Worm (Caenorhabditis elegans) whole organism, young adult: ENCODE results near the gene T02H6.3.

Experiments used
- C06A6.2 ChIP-seq: fragments of 200-800 bp; sonication (Bioruptor generic); conservative IDR thresholded peaks from 2 replicates; pipeline ENCODE4 v1.3.6; 2022; ENCODE audit warnings: missing genetic modification characterization, missing compliant biosample characterization
- C17E4.6 ChIP-seq: fragments of 200-800 bp; sonication (Bioruptor generic); IDR thresholded peaks from 2 replicates; pipeline ENCODE4 v1.3.6; 2022; ENCODE audit warnings: missing genetic modification reagents, missing genetic modification characterization, missing compliant biosample characterization
- F33H1.4 ChIP-seq: fragments of 200-800 bp; sonication (Bioruptor generic); IDR thresholded peaks from 2 replicates; pipeline ENCODE4 v1.3.6; 2022; ENCODE audit warnings: missing genetic modification reagents, missing genetic modification characterization, missing compliant biosample characterization
- F39B2.1 ChIP-seq: fragments of 200-800 bp; sonication (Bioruptor generic); IDR thresholded peaks from 2 replicates; pipeline ENCODE4 v1.3.6; 2022; ENCODE audit warnings: missing genetic modification reagents, missing genetic modification characterization, missing compliant biosample characterization
- K11D2.4 ChIP-seq: fragments of 200-800 bp; sonication (Bioruptor generic); IDR thresholded peaks from 2 replicates; pipeline ENCODE4 v1.3.6; 2022; ENCODE audit warnings: missing genetic modification reagents, missing genetic modification characterization, missing compliant biosample characterization
- Y53G8AR.9 ChIP-seq: fragments of 200-800 bp; sonication (Bioruptor generic); conservative IDR thresholded peaks from 2 replicates; pipeline ENCODE4 v1.3.6; 2022; ENCODE audit warnings: missing genetic modification reagents, missing genetic modification characterization, missing compliant biosample characterization
- Y56A3A.18 ChIP-seq: fragments of 200-800 bp; sonication (Bioruptor generic); IDR thresholded peaks from 2 replicates; pipeline ENCODE4 v1.3.6; 2022; ENCODE audit warnings: missing genetic modification reagents, missing genetic modification characterization, missing compliant biosample characterization
- Y95B8A.8 ChIP-seq: fragments of 200-800 bp; sonication (Bioruptor generic); IDR thresholded peaks from 2 replicates; pipeline ENCODE4 v1.3.6; 2022; ENCODE audit warnings: missing genetic modification reagents, missing genetic modification characterization, missing compliant biosample characterization
- aptf-2 ChIP-seq: fragments of 200-800 bp; sonication (Bioruptor generic); conservative IDR thresholded peaks from 2 replicates; pipeline ENCODE4 v1.3.6; 2022; ENCODE audit warnings: missing genetic modification reagents, missing genetic modification characterization, missing compliant biosample characterization
- aptf-3 ChIP-seq: fragments of 200-800 bp; sonication (Bioruptor generic); IDR thresholded peaks from 2 replicates; pipeline ENCODE4 v1.3.6; 2022; ENCODE audit warnings: missing genetic modification characterization, missing compliant biosample characterization
- attf-3 ChIP-seq: fragments of 200-800 bp; sonication (Bioruptor generic); conservative IDR thresholded peaks from 2 replicates; pipeline ENCODE4 v1.3.6; 2022; ENCODE audit warnings: missing genetic modification reagents, missing genetic modification characterization, missing compliant biosample characterization
- attf-6 ChIP-seq: fragments of 200-800 bp; sonication (Bioruptor generic); IDR thresholded peaks from 2 replicates; pipeline ENCODE4 v1.3.6; 2022; ENCODE audit warnings: missing genetic modification reagents, missing genetic modification characterization, missing compliant biosample characterization
- bed-1 ChIP-seq: fragments of 200-800 bp; sonication (Bioruptor generic); IDR thresholded peaks from 2 replicates; pipeline ENCODE4 v1.3.6; 2022; ENCODE audit warnings: missing genetic modification reagents, missing genetic modification characterization, missing compliant biosample characterization
- cebp-2 ChIP-seq: fragments of 200-800 bp; sonication (Bioruptor generic); IDR thresholded peaks from 2 replicates; pipeline ENCODE4 v1.3.6; 2022; ENCODE audit warnings: missing genetic modification characterization, missing compliant biosample characterization
- ceh-100 ChIP-seq: fragments of 200-800 bp; sonication (Bioruptor generic); IDR thresholded peaks from 2 replicates; pipeline ENCODE4 v1.3.6; 2022; ENCODE audit warnings: missing genetic modification reagents, missing genetic modification characterization, missing compliant biosample characterization
- ceh-40 ChIP-seq: fragments of 200-800 bp; sonication (Bioruptor generic); IDR thresholded peaks from 2 replicates; pipeline ENCODE4 v1.3.6; 2022; ENCODE audit warnings: missing genetic modification characterization, missing compliant biosample characterization
- ceh-58 ChIP-seq: fragments of 200-800 bp; sonication (Bioruptor generic); IDR thresholded peaks from 2 replicates; pipeline ENCODE4 v1.3.6; 2022; ENCODE audit warnings: missing genetic modification characterization, missing compliant biosample characterization
- ceh-91 ChIP-seq: fragments of 200-800 bp; sonication (Bioruptor generic); IDR thresholded peaks from 2 replicates; pipeline ENCODE4 v1.3.6; 2022; ENCODE audit warnings: missing genetic modification reagents, missing genetic modification characterization, missing compliant biosample characterization
- dox-1 ChIP-seq: fragments of 200-800 bp; sonication (Bioruptor generic); IDR thresholded peaks from 2 replicates; pipeline ENCODE4 v1.3.6; 2022; ENCODE audit warnings: missing genetic modification reagents, missing genetic modification characterization, missing compliant biosample characterization
- egl-18 ChIP-seq: fragments of 200-800 bp; sonication (Bioruptor generic); IDR thresholded peaks from 2 replicates; pipeline ENCODE4 v1.3.6; 2022; ENCODE audit warnings: missing genetic modification reagents, missing genetic modification characterization, missing compliant biosample characterization
- egl-44 ChIP-seq: fragments of 200-800 bp; sonication (Bioruptor generic); IDR thresholded peaks from 2 replicates; pipeline ENCODE4 v1.3.6; 2022; ENCODE audit warnings: missing genetic modification reagents, missing genetic modification characterization, missing compliant biosample characterization
- egrh-3 ChIP-seq: fragments of 200-800 bp; sonication (Bioruptor generic); IDR thresholded peaks from 2 replicates; pipeline ENCODE4 v1.3.6; 2022; ENCODE audit warnings: missing genetic modification reagents, missing genetic modification characterization, missing compliant biosample characterization
- hmg-20 ChIP-seq: fragments of 200-800 bp; sonication (Bioruptor generic); IDR thresholded peaks from 2 replicates; pipeline ENCODE4 v1.3.6; 2022; ENCODE audit warnings: missing genetic modification reagents, missing genetic modification characterization, missing compliant biosample characterization
- hsf-1 ChIP-seq: fragments of 200-800 bp; sonication (Bioruptor generic); IDR thresholded peaks from 2 replicates; pipeline ENCODE4 v1.3.6; 2022; ENCODE audit warnings: missing genetic modification reagents, missing genetic modification characterization, missing compliant biosample characterization
- lag-1 ChIP-seq: fragments of 200-800 bp; sonication (Bioruptor generic); IDR thresholded peaks from 2 replicates; pipeline ENCODE4 v1.3.6; 2022; ENCODE audit warnings: missing genetic modification reagents, missing genetic modification characterization, missing compliant biosample characterization
- let-526 ChIP-seq: fragments of 200-800 bp; sonication (Bioruptor generic); IDR thresholded peaks from 2 replicates; pipeline ENCODE4 v1.3.6; 2022; ENCODE audit warnings: missing genetic modification reagents, missing genetic modification characterization, missing compliant biosample characterization
- lin-26 ChIP-seq: fragments of 200-800 bp; sonication (Bioruptor generic); IDR thresholded peaks from 2 replicates; pipeline ENCODE4 v1.3.6; 2022; ENCODE audit warnings: missing genetic modification reagents, missing genetic modification characterization, missing compliant biosample characterization
- madf-3 ChIP-seq: fragments of 200-800 bp; sonication (Bioruptor generic); IDR thresholded peaks from 2 replicates; pipeline ENCODE4 v1.3.6; 2022; ENCODE audit warnings: missing genetic modification reagents, missing genetic modification characterization, missing compliant biosample characterization
- madf-6 ChIP-seq: fragments of 200-800 bp; sonication (Bioruptor generic); IDR thresholded peaks from 2 replicates; pipeline ENCODE4 v1.3.6; 2022; ENCODE audit warnings: missing genetic modification reagents, missing genetic modification characterization, missing compliant biosample characterization
- madf-8 ChIP-seq: fragments of 200-800 bp; sonication (Bioruptor generic); conservative IDR thresholded peaks from 2 replicates; pipeline ENCODE4 v1.3.6; 2022; ENCODE audit warnings: missing genetic modification reagents, missing genetic modification characterization, missing compliant biosample characterization
- mcd-1 ChIP-seq: fragments of 200-800 bp; sonication (Bioruptor generic); IDR thresholded peaks from 2 replicates; pipeline ENCODE4 v1.3.6; 2022; ENCODE audit warnings: missing genetic modification reagents, missing genetic modification characterization, missing compliant biosample characterization
- nfya-2 ChIP-seq: fragments of 200-800 bp; sonication (Bioruptor generic); IDR thresholded peaks from 2 replicates; pipeline ENCODE4 v1.3.6; 2022; ENCODE audit warnings: missing genetic modification reagents, missing genetic modification characterization, missing compliant biosample characterization
- ztf-25 ChIP-seq: fragments of 200-800 bp; sonication (Bioruptor generic); IDR thresholded peaks from 2 replicates; pipeline ENCODE4 v1.3.6; 2022; ENCODE audit warnings: missing genetic modification reagents, missing genetic modification characterization, missing compliant biosample characterization
- ztf-28 ChIP-seq: fragments of 200-800 bp; sonication (Bioruptor generic); IDR thresholded peaks from 2 replicates; pipeline ENCODE4 v1.3.6; 2022; ENCODE audit warnings: missing genetic modification reagents, missing genetic modification characterization, missing compliant biosample characterization
- ztf-6 ChIP-seq: fragments of 200-800 bp; sonication (Bioruptor generic); IDR thresholded peaks from 2 replicates; pipeline ENCODE4 v1.3.6; 2022; ENCODE audit warnings: missing genetic modification reagents, missing genetic modification characterization, missing compliant biosample characterization

The T02H6.3 gene

DNA sequence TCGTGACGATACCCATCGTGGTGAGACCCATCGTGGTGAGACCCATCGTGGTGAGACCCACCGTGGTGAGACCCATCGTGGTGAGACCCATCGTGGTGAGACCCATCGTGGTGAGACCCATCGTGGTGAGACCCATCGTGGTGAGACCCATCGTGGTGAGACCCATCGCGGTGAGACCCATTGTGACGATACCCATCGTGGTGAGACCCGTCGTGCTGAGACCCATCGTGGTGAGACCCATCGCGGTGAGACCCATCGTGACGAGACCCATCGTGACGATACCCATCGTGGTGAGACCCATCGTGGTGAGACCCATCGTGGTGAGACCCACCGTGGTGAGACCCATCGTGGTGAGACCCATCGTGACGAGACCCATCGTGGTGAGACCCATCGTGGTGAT is 3.4 kb downstream of the T02H6.3 start (continued):
- TF ChIP-seq madf-8 (peak; percentile 22; the same call in 1 of the 2 replicates), madf-3 (GFP tag; lab: Robert Waterston, UW) (peak; percentile 76), aptf-3 (GFP tag; lab: Robert Waterston, UW) (peak; percentile 91), bed-1 (peak; percentile 93; the same call in 1 of the 2 replicates)
- TF ChIP-seq, all 124 proteins: peak for 25; not testable (repeated sequence) for 99

DNA sequence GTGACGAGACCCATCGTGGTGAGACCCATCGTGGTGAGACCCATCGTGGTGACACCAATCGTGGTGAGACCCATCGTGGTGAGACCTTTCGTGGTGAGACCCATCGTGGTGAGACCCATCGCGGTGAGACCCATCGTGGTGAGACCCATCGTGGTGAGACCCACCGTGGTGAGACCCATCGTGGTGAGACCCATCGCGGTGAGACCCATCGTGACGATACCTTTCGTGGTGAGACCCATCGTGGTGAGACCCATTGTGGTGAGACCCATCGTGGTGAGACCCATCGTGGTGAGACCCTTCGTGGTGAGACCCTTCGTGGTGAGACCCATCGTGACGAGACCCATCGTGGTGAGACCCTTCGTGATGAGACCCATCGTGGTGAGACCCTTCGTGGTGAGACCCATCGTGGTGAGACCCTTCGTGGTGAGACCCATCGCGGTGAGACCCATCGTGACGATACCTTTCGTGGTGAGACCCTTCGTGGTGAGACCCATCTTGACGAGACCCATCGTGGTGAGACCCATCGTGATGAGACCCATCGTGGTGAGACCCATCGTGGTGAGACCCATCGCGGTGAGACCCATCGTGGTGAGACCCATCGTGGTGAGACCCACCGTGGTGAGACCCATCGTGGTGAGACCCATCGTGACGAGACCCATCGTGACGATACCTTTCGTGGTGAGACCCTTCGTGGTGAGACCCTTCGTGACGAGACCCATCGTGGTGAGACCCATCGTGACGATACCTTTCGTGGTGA is 5.3 kb downstream of the T02H6.3 start:
- peak; percentile 78; the same call in 1 of the 2 replicates for TF ChIP-seq F39B2.1 (GFP tag; lab: Robert Waterston, UW)
- peak; percentile 64; the same call in 1 of the 2 replicates for TF ChIP-seq ztf-25 (GFP tag; lab: Robert Waterston, UW)
- peak; percentile 98 for TF ChIP-seq ceh-58 (GFP tag; lab: Robert Waterston, UW)
- 0 out of 2 replicates have a peak, but pooled peaks have one; percentile 10 for TF ChIP-seq mcd-1 (GFP tag; lab: Robert Waterston, UW)
- peak; percentile 84; the same call in 1 of the 2 replicates for TF ChIP-seq cebp-2 (GFP tag; lab: Robert Waterston, UW)
- TF ChIP-seq madf-6 (GFP tag; lab: Robert Waterston, UW) = 0 out of 2 replicates have a peak, but pooled peaks have one; percentile 18
- 0 out of 2 replicates have a peak, but pooled peaks have one; percentile 47 for TF ChIP-seq let-526 (GFP tag; lab: Robert Waterston, UW)
- peak; percentile 73 for TF ChIP-seq lin-26 (GFP tag; lab: Robert Waterston, UW)
- TF ChIP-seq F33H1.4 (GFP tag; lab: Robert Waterston, UW) = peak; percentile 78
- TF ChIP-seq hmg-20 (GFP tag; lab: Robert Waterston, UW) = 0 out of 2 replicates have a peak, but pooled peaks have one; percentile 32
- 0 out of 2 replicates have a peak, but pooled peaks have one; percentile 74 for TF ChIP-seq nfya-2
- 0 out of 2 replicates have a peak, but pooled peaks have one; percentile 75 for TF ChIP-seq aptf-3 (GFP tag; lab: Robert Waterston, UW)
- peak; percentile 81; the same call in 1 of the 2 replicates for TF ChIP-seq egrh-3 (GFP tag; lab: Robert Waterston, UW)
- peak; percentile 51; the same call in 1 of the 2 replicates for TF ChIP-seq dox-1 (GFP tag; lab: Robert Waterston, UW)
- 0 out of 2 replicates have a peak, but pooled peaks have one; percentile 13 for TF ChIP-seq aptf-2 (GFP tag; lab: Robert Waterston, UW)
- TF ChIP-seq ceh-40 (GFP tag; lab: Robert Waterston, UW) = peak; percentile 59; the same call in 1 of the 2 replicates
- TF ChIP-seq Y95B8A.8 (GFP tag; lab: Robert Waterston, UW) = 0 out of 2 replicates have a peak, but pooled peaks have one; percentile 20
- TF ChIP-seq attf-3 (GFP tag; lab: Robert Waterston, UW) = 0 out of 2 replicates have a peak, but pooled peaks have one; percentile 8
- peak; percentile 41; the same call in 1 of the 2 replicates for TF ChIP-seq ceh-91
- 0 out of 2 replicates have a peak, but pooled peaks have one; percentile 75 for TF ChIP-seq egl-44 (GFP tag; lab: Robert Waterston, UW)
- TF ChIP-seq Y56A3A.18 (GFP tag; lab: Robert Waterston, UW) = peak; percentile 12; the same call in 1 of the 2 replicates
- TF ChIP-seq lag-1 (GFP tag; lab: Robert Waterston, UW) = peak; percentile 87; the same call in 1 of the 2 replicates
- TF ChIP-seq madf-3 (GFP tag; lab: Robert Waterston, UW) = peak; percentile 93
- peak; percentile 73; the same call in 1 of the 2 replicates for TF ChIP-seq hsf-1 (GFP tag; lab: Robert Waterston, UW)
- TF ChIP-seq ztf-6 (GFP tag; lab: Robert Waterston, UW) = 0 out of 2 replicates have a peak, but pooled peaks have one; percentile 54
- TF ChIP-seq attf-6 (GFP tag; lab: Robert Waterston, UW) = 0 out of 2 replicates have a peak, but pooled peaks have one; percentile 27
- TF ChIP-seq C06A6.2 (GFP tag; lab: Robert Waterston, UW) = peak; percentile 46; the same call in 1 of the 2 replicates
- peak; percentile 85 for TF ChIP-seq Y53G8AR.9 (GFP tag; lab: Robert Waterston, UW)
- TF ChIP-seq madf-8 = peak; percentile 31
- peak; percentile 88; the same call in 1 of the 2 replicates for TF ChIP-seq bed-1
- TF ChIP-seq ztf-28 (GFP tag; lab: Robert Waterston, UW) = peak; percentile 79
- TF ChIP-seq K11D2.4 (GFP tag; lab: Robert Waterston, UW) = 0 out of 2 replicates have a peak, but pooled peaks have one; percentile 44
- 0 out of 2 replicates have a peak, but pooled peaks have one; percentile 22 for TF ChIP-seq C17E4.6 (GFP tag; lab: Robert Waterston, UW)
- 0 out of 2 replicates have a peak, but pooled peaks have one; percentile 31 for TF ChIP-seq ceh-100 (GFP tag; lab: Robert Waterston, UW)
- TF ChIP-seq egl-18 (GFP tag; lab: Robert Waterston, UW) = peak; percentile 74; the same call in 1 of the 2 replicates
- TF ChIP-seq, all 124 proteins: peak for 35; not testable (repeated sequence) for 89
